Worm (Caenorhabditis elegans) whole organism, L4/young adult: ENCODE measurements around the gene F35A5.1.

ENCODE experiments used
- W03F9.2 ChIP-seq: fragments of 150-350 bp; optimal IDR thresholded peaks from 2 replicates; lab custom pipeline; 2014; ENCODE audit warnings: missing biosample characterization, missing genetic modification characterization
- dao-5 ChIP-seq: sonication (generic microtip); optimal IDR thresholded peaks from 2 replicates; lab custom pipeline; 2016; ENCODE audit warnings: missing genotype, missing genetic modification characterization, moderate library complexity, missing compliant biosample characterization
- him-1 ChIP-seq: sonication (generic microtip); optimal IDR thresholded peaks from 2 replicates; lab custom pipeline; 2016; ENCODE audit warnings: missing genotype, missing genetic modification reagents, missing genetic modification characterization, missing compliant biosample characterization

F35A5.1 gene

DNA sequence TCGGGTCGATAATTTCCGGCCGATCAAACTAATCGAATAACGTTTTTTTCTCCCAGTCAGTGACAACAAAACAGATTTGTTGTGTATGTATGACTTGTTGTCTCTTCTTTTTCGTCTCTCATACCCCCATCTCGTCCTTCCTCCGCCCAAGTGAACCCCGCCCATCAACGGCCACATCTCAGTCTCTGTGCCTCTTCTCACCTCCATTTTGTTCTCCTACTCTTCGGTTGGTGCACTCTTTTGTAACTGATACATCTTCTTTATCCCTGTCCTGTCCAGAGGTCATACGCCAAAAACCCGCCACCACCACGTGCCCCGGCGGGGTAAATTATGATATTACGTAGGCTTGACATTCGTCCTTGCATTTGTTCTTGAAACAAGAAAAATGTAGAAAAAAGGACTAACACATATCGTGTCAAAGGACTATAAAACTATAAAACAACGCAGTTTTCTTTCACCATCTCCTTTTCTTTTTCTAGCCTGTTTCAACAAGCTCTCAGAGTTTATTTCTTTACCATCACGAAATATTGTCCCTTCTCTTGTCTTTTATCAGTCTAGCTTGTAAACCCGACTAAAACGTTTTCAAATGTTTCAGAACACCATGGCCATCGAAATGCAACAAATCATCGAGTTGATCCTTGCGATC lies 19.7 kb upstream of the F35A5.1 start, which contains the start of gene pmpl-1:
pmpl-1 (plus strand) TSS at position 596 of the 646 bp plus-strand sequence.
- TF ChIP-seq him-1 (no peak), W03F9.2 (tag; lab: Kevin White, UChicago) (no peak), dao-5 (tag; lab: Kevin White, UChicago) (no peak)

DNA sequence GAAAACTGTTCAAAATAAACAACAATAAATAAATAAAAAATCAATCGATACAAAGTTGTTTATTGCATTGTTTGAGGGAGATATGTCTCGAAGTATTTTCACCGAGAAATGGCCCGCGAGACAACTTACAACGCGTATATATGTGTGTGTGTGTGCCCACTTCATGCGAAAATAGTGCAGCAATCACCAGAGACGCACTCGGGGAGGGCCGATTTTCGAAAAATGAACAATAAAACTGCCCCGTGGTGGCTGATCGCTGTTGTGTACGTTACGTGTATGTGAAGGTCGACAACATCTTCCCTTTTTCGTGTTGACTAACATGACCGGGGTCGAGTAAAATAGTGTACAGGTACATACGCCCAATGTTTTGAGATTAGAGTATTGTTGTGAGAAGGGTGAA lies 18.8 kb upstream of the F35A5.1 start:
- TF ChIP-seq him-1, result no peak
- no peak for TF ChIP-seq W03F9.2 (tag; lab: Kevin White, UChicago)
- TF ChIP-seq dao-5 (tag; lab: Kevin White, UChicago), result no peak

DNA sequence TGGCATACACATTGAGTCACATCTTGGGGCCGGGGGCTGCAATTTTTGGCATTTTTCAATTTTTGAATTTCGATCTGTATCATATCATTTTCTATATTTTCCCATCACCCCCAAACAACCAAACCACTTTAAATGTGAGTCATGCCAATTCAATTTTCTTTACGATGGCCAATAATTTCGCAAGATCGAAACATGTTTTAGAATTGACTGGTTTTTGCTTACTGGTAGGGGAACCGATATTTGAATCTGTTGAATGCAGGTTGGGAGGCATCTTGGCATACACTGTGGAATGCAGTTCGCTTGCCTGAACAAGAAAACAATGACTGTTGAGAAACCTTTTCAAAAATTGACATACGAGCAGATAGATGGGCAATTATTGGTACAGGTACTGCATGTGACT lies 16.2 kb upstream of the F35A5.1 start:
- TF ChIP-seq W03F9.2 (tag; lab: Kevin White, UChicago) (no peak), him-1 (no peak), dao-5 (tag; lab: Kevin White, UChicago) (no peak)

DNA sequence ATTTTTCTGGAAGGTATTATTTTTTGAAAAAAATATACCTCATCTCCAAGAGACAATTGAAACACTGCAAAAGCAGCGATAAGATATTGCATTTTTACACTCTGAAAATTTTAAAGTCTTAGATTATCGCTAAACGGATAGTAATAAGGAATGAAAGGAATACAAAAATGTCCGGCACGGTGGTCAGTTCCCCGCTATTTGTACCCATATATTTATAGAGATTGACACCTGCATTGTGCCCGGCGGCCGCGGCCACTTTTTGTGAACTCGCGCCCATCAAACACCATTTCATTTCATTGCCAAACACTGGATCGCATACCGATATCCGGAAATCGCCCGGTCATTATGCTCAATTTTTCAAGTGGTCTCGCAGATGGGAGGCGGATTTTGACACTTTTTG lies 14.6 kb upstream of the F35A5.1 start, which contains the start of gene idpp-5:
idpp-5 (minus strand) TSS at position 101 of the 400 bp plus-strand sequence.
- TF ChIP-seq him-1 (no peak), dao-5 (tag; lab: Kevin White, UChicago) (no peak), W03F9.2 (tag; lab: Kevin White, UChicago) (no peak)

DNA sequence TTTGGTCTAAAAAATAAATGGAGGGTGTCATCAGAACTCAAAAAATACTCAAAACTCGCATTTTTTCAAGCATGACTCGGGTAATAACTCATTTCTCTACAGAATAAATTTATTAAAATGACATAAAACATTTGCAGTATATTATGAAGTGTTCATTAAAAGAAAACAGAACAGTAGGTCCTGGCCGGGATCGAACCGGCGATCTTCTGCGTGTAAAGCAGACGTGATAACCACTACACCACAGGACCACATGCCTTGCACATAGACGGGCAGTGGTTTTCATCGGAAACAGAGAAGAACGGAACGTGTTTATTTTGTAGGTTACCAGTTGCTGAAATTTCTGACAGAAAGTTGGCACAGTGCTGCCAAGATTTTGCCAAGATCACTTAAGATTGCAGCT lies 13.9 kb upstream of the F35A5.1 start:
- TF ChIP-seq dao-5 (tag; lab: Kevin White, UChicago) (peak; percentile 32), W03F9.2 (tag; lab: Kevin White, UChicago) (no peak), him-1 (peak; percentile 21)

DNA sequence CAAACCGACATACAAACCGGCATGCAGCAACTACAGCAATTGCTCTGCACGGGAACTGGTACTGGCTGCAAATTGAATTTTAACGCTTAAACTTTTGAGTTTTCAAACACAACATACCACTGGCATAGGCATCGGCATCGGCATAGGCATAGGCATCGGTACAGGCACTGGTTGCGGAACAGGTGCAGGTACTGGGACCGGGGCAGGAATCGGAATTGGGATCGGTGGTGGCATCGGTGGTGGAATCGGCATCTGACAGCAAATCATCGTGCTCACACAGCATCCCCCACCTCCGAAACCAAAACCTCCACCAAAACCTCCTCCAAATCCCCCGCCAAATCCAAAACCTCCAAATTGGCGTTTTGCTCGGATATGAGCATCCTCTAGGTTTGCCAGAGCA lies 13.1 kb upstream of the F35A5.1 start:
- no peak for TF ChIP-seq him-1
- TF ChIP-seq dao-5 (tag; lab: Kevin White, UChicago), result no peak
- TF ChIP-seq W03F9.2 (tag; lab: Kevin White, UChicago), result no peak

DNA sequence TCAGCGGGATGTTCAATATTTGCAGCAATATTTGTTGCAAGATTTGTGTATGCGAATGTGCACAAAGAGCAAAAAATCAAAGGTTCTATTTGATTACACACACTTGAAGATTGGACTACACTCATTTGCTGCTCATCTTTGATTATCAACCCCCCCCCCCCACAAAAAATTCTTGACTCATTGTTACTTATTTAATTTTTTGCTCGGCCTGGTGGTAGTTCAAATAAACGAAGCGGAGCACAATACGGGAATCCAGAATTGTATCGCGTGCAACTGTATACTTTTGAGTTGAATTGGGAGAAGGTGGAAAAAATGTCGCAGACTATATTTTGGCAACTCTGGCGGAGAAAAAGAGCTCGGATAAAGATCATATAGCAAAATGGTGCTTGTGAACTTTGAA lies 11.6 kb upstream of the F35A5.1 start, which contains the start of gene F35A5.5:
F35A5.5 (minus strand) TSS at position 101 of the 400 bp plus-strand sequence.
- TF ChIP-seq W03F9.2 (tag; lab: Kevin White, UChicago), result no peak
- no peak for TF ChIP-seq him-1
- no peak for TF ChIP-seq dao-5 (tag; lab: Kevin White, UChicago)

DNA sequence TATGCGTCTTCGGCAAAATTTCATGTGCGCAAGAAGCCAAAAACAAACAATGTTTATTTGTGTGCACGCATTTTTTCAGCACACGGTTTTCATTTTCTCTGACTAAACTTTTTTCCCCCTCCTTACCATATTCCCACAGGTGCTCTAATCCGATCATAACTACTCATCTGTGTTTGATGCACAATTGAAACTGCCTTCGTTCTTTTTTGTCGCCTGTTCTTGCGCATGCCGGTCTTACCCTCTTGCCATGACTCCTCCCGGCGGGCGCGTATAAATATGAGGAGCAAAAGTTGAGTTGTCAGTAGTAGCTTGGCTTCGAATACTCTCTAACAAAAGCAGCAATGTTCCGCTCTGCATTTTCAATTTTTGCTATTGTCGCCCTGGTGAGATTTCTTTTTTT lies 9.4 kb upstream of the F35A5.1 start, which contains the start of gene abu-10:
abu-10 (plus strand) TSS at position 301 of the 400 bp plus-strand sequence.
- TF ChIP-seq dao-5 (tag; lab: Kevin White, UChicago), result no peak
- TF ChIP-seq him-1, result no peak
- no peak for TF ChIP-seq W03F9.2 (tag; lab: Kevin White, UChicago)

DNA sequence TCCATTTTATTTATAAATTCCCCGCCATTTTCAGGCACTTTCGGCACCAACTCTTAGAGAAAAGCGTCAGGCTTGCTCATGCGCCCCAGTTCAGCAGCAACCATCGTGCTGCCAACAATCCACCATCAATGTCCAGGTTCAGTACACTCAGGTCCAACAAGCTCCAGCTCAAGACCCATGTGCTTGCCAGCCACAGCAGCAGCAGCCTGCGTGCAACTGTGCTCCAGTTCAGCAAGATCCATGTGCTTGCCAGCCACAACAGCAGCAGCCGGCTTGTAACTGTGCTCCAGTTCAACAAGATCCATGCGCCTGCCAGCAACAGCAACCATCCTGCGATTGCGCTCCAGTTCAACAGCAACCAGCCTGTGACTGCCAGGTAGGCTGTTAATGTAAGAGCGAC lies 9.0 kb upstream of the F35A5.1 start:
- TF ChIP-seq dao-5 (tag; lab: Kevin White, UChicago) (no peak), W03F9.2 (tag; lab: Kevin White, UChicago) (no peak), him-1 (no peak)

DNA sequence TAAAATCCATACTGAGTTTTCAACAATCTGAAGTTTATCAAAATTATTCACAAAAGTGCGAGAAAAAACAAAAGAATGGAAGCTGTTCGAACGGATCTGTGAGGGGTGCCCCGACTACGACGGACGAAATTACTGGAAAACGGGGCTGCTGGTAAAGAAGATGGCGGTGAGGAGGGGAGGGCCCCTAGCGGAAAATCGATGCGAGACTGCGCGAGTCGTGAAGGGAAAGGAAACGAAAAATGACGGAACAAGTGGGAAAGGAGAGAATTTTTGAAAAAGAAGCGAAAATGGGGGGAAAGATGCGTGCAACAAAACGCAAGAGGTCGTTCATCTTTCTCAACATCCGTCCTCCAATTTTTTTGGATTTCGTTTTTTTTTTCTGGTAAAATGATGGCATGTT lies 4.5 kb upstream of the F35A5.1 start:
- TF ChIP-seq dao-5 (tag; lab: Kevin White, UChicago) (no peak), him-1 (no peak), W03F9.2 (tag; lab: Kevin White, UChicago) (no peak)

DNA sequence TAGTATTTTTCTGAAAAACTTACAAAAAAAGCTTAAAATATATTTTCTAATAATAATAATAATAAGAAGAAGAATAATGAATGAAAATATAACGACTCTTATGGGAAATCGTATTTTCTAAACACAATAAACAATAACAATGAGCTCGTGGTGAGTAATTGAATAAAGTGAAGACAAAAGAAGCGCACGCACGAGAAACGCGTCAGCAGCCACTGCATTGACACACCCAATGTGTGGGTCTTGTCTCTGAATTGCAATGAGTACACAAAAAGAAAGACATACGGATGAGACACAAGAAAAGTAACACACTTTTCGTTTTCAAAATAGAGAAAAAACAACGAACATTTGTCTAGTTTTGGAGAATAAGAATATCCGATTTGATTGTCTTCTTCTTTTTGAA lies 4.0 kb upstream of the F35A5.1 start, which contains the start of gene F35A5.8:
F35A5.8 (minus strand) TSS at position 151 of the 400 bp plus-strand sequence.
- TF ChIP-seq W03F9.2 (tag; lab: Kevin White, UChicago) (peak; percentile 52), him-1 (peak; percentile 20), dao-5 (tag; lab: Kevin White, UChicago) (no peak)

DNA sequence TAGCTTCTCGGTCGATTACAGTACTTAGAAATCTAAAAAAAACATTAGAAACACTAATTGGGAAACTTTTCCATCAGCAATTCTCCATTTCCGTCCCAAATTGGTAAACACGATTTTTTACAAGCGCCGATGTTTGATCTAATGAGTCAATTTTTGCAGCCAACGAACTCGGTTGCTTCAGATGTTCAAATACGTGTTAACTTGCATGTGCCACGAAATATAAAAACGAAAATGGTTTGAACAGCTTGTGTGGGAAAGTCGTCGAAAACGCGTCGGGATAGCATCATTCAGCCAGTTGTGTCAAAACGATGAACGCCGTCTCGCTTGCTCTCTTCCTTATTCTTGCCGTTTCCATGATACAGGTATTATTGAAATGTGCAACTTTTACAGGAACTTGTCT lies 2.4 kb upstream of the F35A5.1 start, which contains the start of gene F35A5.2:
F35A5.2 (plus strand) TSS at position 301 of the 400 bp plus-strand sequence.
- TF ChIP-seq W03F9.2 (tag; lab: Kevin White, UChicago), result no peak
- no peak for TF ChIP-seq him-1
- no peak for TF ChIP-seq dao-5 (tag; lab: Kevin White, UChicago)

DNA sequence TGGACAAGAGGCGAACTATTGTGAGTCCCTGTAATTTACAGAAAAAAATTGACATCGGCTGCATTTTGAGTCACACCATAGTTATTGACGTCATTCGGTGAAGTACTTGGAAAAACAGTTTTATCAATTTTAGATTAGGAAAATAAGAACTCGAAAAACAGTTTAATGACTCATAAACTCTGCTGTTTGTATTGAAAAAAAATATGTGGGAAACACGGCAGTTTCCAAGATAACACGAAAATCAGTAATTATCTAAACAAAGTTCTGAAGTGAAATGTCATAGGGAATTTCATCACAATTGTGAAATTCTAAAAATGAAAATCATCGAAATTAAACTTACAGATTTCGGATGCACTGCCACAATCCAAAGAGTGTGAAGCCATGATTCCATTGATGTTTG lies 7.6 kb downstream of the F35A5.1 start:
- TF ChIP-seq W03F9.2 (tag; lab: Kevin White, UChicago) (no peak), dao-5 (tag; lab: Kevin White, UChicago) (no peak), him-1 (no peak)

DNA sequence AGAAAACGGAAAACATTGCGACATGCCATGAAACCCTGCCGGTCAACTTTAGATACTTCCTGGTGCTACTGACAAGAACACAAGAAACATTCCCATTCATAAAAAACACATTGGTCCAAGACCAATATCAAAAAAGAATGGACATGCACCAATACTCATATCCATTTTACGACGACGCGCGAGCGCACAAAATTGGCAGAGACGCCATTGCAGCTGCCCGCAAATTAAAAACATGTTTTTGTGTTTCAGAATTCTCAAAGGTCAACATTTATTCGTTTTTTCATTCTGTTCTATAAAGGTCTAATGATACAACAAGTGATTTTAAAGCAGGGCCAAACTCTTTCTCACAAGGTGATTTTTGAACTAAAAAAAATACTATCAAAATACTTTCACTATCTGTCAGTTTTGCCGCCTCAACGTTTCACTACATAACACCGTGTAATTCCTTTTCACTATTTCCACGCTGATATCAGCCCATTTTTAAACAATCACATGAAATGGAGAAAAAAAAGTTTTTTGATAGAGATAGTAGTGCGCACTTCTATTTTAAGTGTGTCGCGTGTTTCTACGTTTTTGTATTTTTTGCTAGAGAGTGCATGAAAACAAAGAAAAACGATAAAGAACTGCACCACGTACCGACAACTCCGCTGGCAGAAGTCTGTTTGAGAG lies 11.7 kb downstream of the F35A5.1 start:
- no peak for TF ChIP-seq W03F9.2 (tag; lab: Kevin White, UChicago)
- no peak for TF ChIP-seq dao-5 (tag; lab: Kevin White, UChicago)
- no peak for TF ChIP-seq him-1
